Worm (Caenorhabditis elegans): ENCODE results near the gene T20B12.4.

DNA sequence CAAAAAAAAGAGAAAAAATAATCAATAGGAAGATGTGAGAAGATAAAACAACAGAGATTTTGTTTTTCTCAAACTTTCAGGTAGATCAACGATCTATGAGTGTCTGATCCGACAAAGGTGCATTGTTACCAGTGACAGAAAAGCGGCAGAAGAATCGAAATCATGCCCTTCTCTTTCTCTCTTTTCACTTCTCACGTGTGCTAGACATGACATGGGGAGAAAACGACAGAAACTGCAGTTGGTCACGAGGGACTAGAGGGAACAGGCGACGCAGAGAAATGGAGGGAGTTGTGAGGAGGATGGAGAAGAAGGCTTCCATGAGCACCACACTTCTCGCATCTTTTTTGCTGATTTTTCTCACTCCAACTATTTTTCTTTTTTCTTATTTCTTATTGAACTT, 32.3 kb upstream of the T20B12.4 start, which contains the start of gene F56C9.10:
- TF ChIP-seq T22C8.4 (GFP tag; IDR thresholded peaks at IDR 0.05) = no peak
- TF ChIP-seq flt-1 (GFP tag; IDR thresholded peaks at IDR 0.05) = no peak
- TF ChIP-seq ref-1 (GFP tag; conservative IDR thresholded peaks at IDR 0.05) = no peak

All from whole organism, midembryonic.